Worm (Caenorhabditis elegans) whole organism, mixed stage, embryonic: Measurements from ENCODE around the gene unc-7.

Experiments
- M03D4.4 ChIP-seq: sonication (generic microtip); optimal IDR thresholded peaks from 2 replicates; lab custom pipeline; 2017; ENCODE audit warnings: mild to moderate bottlenecking, missing genetic modification characterization, missing compliant biosample characterization
- bed-3 ChIP-seq: fragments of 200-800 bp; sonication (Bioruptor generic); optimal IDR thresholded peaks from 3 replicates; lab custom pipeline; 2018; ENCODE audit warnings: mild to moderate bottlenecking, missing genetic modification characterization, moderate library complexity, missing compliant biosample characterization
- blmp-1 ChIP-seq: fragments of 150-350 bp; optimal IDR thresholded peaks from 2 replicates; lab custom pipeline; 2014; ENCODE audit warnings: missing biosample characterization, missing genetic modification characterization
- ceh-39 ChIP-seq: fragments of 150-350 bp; optimal IDR thresholded peaks from 2 replicates; lab custom pipeline; 2014; ENCODE audit warnings: missing biosample characterization, missing genetic modification characterization
- ceh-83 ChIP-seq: fragments of 200-800 bp; sonication (Bioruptor generic); optimal IDR thresholded peaks from 2 replicates; lab custom pipeline; 2018; ENCODE audit warnings: mild to moderate bottlenecking, missing genetic modification characterization, missing compliant biosample characterization
- ces-1 ChIP-seq: fragments of 150-350 bp; optimal IDR thresholded peaks from 2 replicates; lab custom pipeline; 2014; ENCODE audit warnings: missing biosample characterization, missing genetic modification reagents, missing genetic modification characterization
- cnd-1 ChIP-seq: fragments of 200-800 bp; sonication (Bioruptor generic); optimal IDR thresholded peaks from 2 replicates; lab custom pipeline; 2018; ENCODE audit warnings: mild to moderate bottlenecking, missing genetic modification characterization, missing compliant biosample characterization
- drap-1 ChIP-seq: fragments of 200-800 bp; sonication (Bioruptor generic); optimal IDR thresholded peaks from 3 replicates; lab custom pipeline; 2018; ENCODE audit warnings: mild to moderate bottlenecking, missing genetic modification characterization, missing compliant biosample characterization
- elt-1 ChIP-seq: sonication (generic microtip); optimal IDR thresholded peaks from 2 replicates; lab custom pipeline; 2017; ENCODE audit warnings: missing genetic modification characterization, mild to moderate bottlenecking, missing compliant biosample characterization, antibody characterized with exemption, moderate library complexity, borderline replicate concordance; ENCODE audit not compliant: insufficient read depth
- elt-3 ChIP-seq: fragments of 150-350 bp; optimal IDR thresholded peaks from 2 replicates; lab custom pipeline; 2014; ENCODE audit warnings: missing biosample characterization, missing genetic modification characterization
- flh-1 ChIP-seq: fragments of 200-800 bp; sonication (Bioruptor generic); optimal IDR thresholded peaks from 2 replicates; lab custom pipeline; 2018; ENCODE audit warnings: mild to moderate bottlenecking, missing genetic modification characterization, moderate library complexity, missing compliant biosample characterization
- ham-2 ChIP-seq: fragments of 200-800 bp; sonication (Bioruptor generic); optimal IDR thresholded peaks from 2 replicates; lab custom pipeline; 2018; ENCODE audit warnings: mild to moderate bottlenecking, missing genetic modification characterization, missing compliant biosample characterization
- hlh-1 ChIP-seq: fragments of 150-350 bp; optimal IDR thresholded peaks from 2 replicates; lab custom pipeline; 2014; ENCODE audit warnings: missing biosample characterization, missing genetic modification reagents, missing genetic modification characterization
- lin-13 ChIP-seq: fragments of 150-350 bp; optimal IDR thresholded peaks from 2 replicates; lab custom pipeline; 2014; ENCODE audit warnings: missing biosample characterization, missing genetic modification characterization
- lin-32 ChIP-seq: fragments of 200-800 bp; sonication (Bioruptor generic); optimal IDR thresholded peaks from 2 replicates; lab custom pipeline; 2018; ENCODE audit warnings: mild to moderate bottlenecking, missing genetic modification characterization, missing compliant biosample characterization
- lsy-2 ChIP-seq: fragments of 150-350 bp; optimal IDR thresholded peaks from 2 replicates; lab custom pipeline; 2014; ENCODE audit warnings: missing biosample characterization, missing genetic modification characterization
- mab-5 ChIP-seq: fragments of 150-350 bp; optimal IDR thresholded peaks from 2 replicates; lab custom pipeline; 2014; ENCODE audit warnings: missing biosample characterization, missing genetic modification characterization
- mep-1 ChIP-seq: fragments of 150-350 bp; optimal IDR thresholded peaks from 2 replicates; lab custom pipeline; 2017; ENCODE audit warnings: missing biosample characterization, missing genetic modification reagents, missing genetic modification characterization, inconsistent platforms
- mls-2 ChIP-seq: sonication (generic microtip); optimal IDR thresholded peaks from 2 replicates; lab custom pipeline; 2016; ENCODE audit warnings: mild to moderate bottlenecking, missing genetic modification characterization, moderate library complexity, missing compliant biosample characterization
- nhr-12 ChIP-seq: fragments of 150-350 bp; optimal IDR thresholded peaks from 2 replicates; lab custom pipeline; 2014; ENCODE audit warnings: missing biosample characterization, missing genetic modification characterization
- nhr-2 ChIP-seq: fragments of 150-350 bp; optimal IDR thresholded peaks from 2 replicates; lab custom pipeline; 2014; ENCODE audit warnings: missing biosample characterization, missing genetic modification characterization
- nhr-28 ChIP-seq: fragments of 150-350 bp; optimal IDR thresholded peaks from 2 replicates; lab custom pipeline; 2014; ENCODE audit warnings: missing biosample characterization, missing genetic modification characterization
- nhr-76 ChIP-seq: sonication (generic microtip); optimal IDR thresholded peaks from 2 replicates; lab custom pipeline; 2017; ENCODE audit warnings: missing biosample characterization, missing genetic modification characterization
- pha-4 ChIP-seq: fragments of 150-350 bp; optimal IDR thresholded peaks from 2 replicates; lab custom pipeline; 2018; ENCODE audit warnings: missing biosample characterization, missing genetic modification reagents, missing genetic modification characterization
- sem-2 ChIP-seq: fragments of 200-800 bp; sonication (Bioruptor generic); optimal IDR thresholded peaks from 2 replicates; lab custom pipeline; 2018; ENCODE audit warnings: mild to moderate bottlenecking, missing genetic modification characterization, missing compliant biosample characterization
- snpc-4 ChIP-seq: fragments of 150-350 bp; optimal IDR thresholded peaks from 2 replicates; lab custom pipeline; 2014; ENCODE audit warnings: missing biosample characterization, missing genetic modification characterization
- sptf-1 ChIP-seq: sonication (generic microtip); optimal IDR thresholded peaks from 2 replicates; lab custom pipeline; 2017; ENCODE audit warnings: mild to moderate bottlenecking, missing genetic modification characterization, moderate library complexity, missing compliant biosample characterization
- tbx-8 ChIP-seq: fragments of 200-800 bp; sonication (Bioruptor generic); optimal IDR thresholded peaks from 2 replicates; lab custom pipeline; 2018; ENCODE audit warnings: mild to moderate bottlenecking, missing genetic modification characterization, moderate library complexity, missing compliant biosample characterization
- unc-62 ChIP-seq: fragments of 150-350 bp; optimal IDR thresholded peaks from 2 replicates; lab custom pipeline; 2014; ENCODE audit warnings: missing biosample characterization, missing genetic modification reagents, missing genetic modification characterization
- zip-8 ChIP-seq: fragments of 150-350 bp; optimal IDR thresholded peaks from 2 replicates; lab custom pipeline; 2014; ENCODE audit warnings: missing biosample characterization, missing genetic modification characterization
- ztf-11 ChIP-seq: fragments of 150-350 bp; optimal IDR thresholded peaks from 2 replicates; lab custom pipeline; 2014; ENCODE audit warnings: missing biosample characterization, missing genetic modification characterization

Gene unc-7

DNA sequence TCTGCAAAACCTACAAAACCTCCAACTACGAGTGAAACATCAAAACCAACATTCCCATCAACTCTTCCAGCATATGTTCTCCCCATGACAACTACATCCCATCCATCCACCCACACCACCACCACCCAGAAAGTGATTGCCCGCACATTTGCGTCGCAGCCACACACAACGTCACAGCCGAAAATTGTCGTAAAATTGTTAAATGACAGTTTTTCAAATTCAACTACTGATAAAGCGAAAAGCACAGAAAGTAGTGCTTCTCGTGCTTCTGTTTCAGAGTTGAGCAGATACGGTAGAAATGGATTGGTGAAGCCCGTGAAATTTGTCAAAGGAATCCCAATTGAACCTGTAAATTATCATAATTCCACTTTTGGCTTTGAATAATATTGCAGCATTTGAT, 59.8 kb downstream of the unc-7 start:
- TF ChIP-seq hlh-1 (tag; lab: Kevin White, UChicago) (no peak), ceh-83 (GFP tag; lab: Kevin White, UChicago) (no peak), lin-32 (GFP tag; lab: Kevin White, UChicago) (no peak), lin-13 (tag; lab: Kevin White, UChicago) (no peak), nhr-12 (no peak), unc-62 (GFP tag; lab: Kevin White, UChicago) (no peak), elt-1 (tag; lab: Kevin White, UChicago) (no peak), nhr-28 (no peak), pha-4 (tag; lab: Kevin White, UChicago) (no peak), bed-3 (GFP tag; lab: Kevin White, UChicago) (no peak), flh-1 (GFP tag; lab: Kevin White, UChicago) (no peak), blmp-1 (no peak), mep-1 (tag; lab: Kevin White, UChicago) (no peak), elt-3 (tag; lab: Kevin White, UChicago) (no peak), mab-5 (tag; lab: Kevin White, UChicago) (no peak), lsy-2 (tag; lab: Kevin White, UChicago) (no peak), ces-1 (no peak), M03D4.4 (no peak)

DNA sequence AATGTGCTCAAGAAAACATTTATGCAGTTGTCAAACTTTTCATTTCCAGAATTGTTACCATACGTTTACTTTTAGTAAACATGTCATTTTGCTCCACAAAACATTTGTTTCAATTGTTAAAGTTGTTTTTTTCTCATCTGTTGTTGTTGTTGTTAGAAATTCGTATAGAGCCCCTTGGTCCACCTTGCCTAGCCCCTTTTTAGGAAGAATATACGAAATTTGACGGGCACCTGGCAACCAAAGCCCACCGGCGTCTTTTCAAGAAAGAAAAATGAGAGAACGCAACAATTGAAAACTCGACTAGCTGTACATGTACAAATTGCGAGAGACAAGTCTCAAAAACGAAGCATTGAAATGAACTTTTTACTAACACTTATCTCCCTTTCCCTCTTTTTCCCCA, 63.1 kb downstream of the unc-7 start, which contains the start of gene F09B12.5:
F09B12.5 (plus strand) TSS at position 301 of the 400 bp plus-strand sequence.
- TF ChIP-seq sptf-1 (no peak), ham-2 (no peak), mab-5 (tag; lab: Kevin White, UChicago) (no peak), ceh-39 (no peak), zip-8 (tag; lab: Kevin White, UChicago) (no peak), nhr-12 (no peak), cnd-1 (tag; lab: Kevin White, UChicago) (no peak), lin-32 (GFP tag; lab: Kevin White, UChicago) (no peak), drap-1 (GFP tag; lab: Kevin White, UChicago) (no peak), nhr-76 (tag; lab: Kevin White, UChicago) (no peak), pha-4 (tag; lab: Kevin White, UChicago) (no peak), bed-3 (GFP tag; lab: Kevin White, UChicago) (no peak)

DNA sequence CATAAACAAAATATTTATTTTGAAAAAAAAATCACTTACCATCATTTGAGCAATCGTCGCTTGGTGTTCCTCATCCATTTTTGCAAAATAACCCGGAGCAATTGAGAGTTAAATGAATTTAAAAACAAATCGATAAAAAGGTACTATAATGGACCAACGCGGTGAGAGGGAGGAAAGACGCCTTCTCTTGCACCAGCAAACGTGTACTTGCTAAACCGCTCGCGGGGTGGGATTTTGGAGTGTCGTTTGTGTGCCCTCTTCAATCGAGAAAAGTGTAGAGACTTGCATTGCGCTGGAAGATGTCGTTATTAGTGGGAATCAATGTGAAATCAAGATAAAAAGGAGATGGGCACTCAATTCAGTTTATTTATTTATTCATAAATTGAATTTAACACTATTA, 63.7 kb downstream of the unc-7 start, which contains the start of gene H40L08.1:
H40L08.1 (minus strand) TSS at position 292 of the 400 bp plus-strand sequence.
- no peak for TF ChIP-seq ztf-11 (tag; lab: Kevin White, UChicago)
- peak; percentile 9 for TF ChIP-seq mep-1 (tag; lab: Kevin White, UChicago)
- TF ChIP-seq ceh-39 = peak; percentile 9
- peak; percentile 56 for TF ChIP-seq ces-1
- TF ChIP-seq ceh-83 (GFP tag; lab: Kevin White, UChicago) = no peak
- TF ChIP-seq cnd-1 (tag; lab: Kevin White, UChicago) = no peak
- peak; percentile 10 for TF ChIP-seq pha-4 (tag; lab: Kevin White, UChicago)
- TF ChIP-seq elt-1 (tag; lab: Kevin White, UChicago) = peak; percentile 15
- no peak for TF ChIP-seq zip-8 (tag; lab: Kevin White, UChicago)
- TF ChIP-seq nhr-2 (tag; lab: Kevin White, UChicago) = no peak

DNA sequence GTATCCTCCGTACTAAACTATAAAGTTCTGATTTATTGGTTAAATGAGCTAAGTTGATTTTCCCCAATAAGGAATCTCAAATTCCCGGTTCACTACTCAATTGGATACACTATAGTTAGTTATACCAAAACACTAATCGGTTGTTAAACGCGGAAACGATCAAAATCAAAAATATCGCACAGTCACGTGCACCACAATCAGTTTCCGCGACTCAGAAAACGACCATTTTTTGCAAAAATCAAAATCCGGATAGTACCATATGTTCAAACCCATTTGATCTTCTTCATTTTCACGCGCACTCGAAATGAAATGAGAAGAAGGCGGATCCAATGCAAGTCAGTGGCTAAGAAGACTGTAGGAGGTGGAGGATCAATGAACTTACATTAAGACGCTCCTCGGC, 66.1 kb downstream of the unc-7 start:
- no peak for TF ChIP-seq mls-2 (tag; lab: Kevin White, UChicago)
- no peak for TF ChIP-seq nhr-28
- no peak for TF ChIP-seq flh-1 (GFP tag; lab: Kevin White, UChicago)
- no peak for TF ChIP-seq cnd-1 (tag; lab: Kevin White, UChicago)
- TF ChIP-seq pha-4 (tag; lab: Kevin White, UChicago) = no peak
- TF ChIP-seq hlh-1 (tag; lab: Kevin White, UChicago) = no peak
- TF ChIP-seq sem-2 = no peak
- TF ChIP-seq bed-3 (GFP tag; lab: Kevin White, UChicago) = no peak
- no peak for TF ChIP-seq ces-1

DNA sequence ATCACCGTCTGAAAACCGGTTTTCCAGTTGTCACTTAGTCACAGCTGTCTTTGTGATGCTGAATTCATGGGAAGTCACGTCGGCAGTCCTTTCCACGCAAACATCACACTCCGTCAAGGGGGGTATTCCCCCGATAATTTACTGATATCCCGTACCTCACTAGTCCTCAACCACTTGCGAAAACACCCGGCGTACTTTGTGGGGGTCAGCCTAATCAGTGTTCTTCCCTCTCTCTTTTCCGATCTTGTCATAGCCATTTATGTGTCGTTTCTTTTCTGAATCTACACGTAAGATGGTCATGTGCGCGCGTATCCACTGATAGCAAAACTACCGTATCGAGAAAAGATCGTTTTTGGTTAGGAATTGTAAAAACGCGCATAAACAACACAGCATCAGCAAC, 68.1 kb downstream of the unc-7 start:
- no peak for TF ChIP-seq lsy-2 (tag; lab: Kevin White, UChicago)
- TF ChIP-seq lin-32 (GFP tag; lab: Kevin White, UChicago) = no peak
- TF ChIP-seq flh-1 (GFP tag; lab: Kevin White, UChicago) = no peak
- no peak for TF ChIP-seq nhr-12
- no peak for TF ChIP-seq mls-2 (tag; lab: Kevin White, UChicago)
- no peak for TF ChIP-seq elt-3 (tag; lab: Kevin White, UChicago)
- no peak for TF ChIP-seq M03D4.4
- no peak for TF ChIP-seq pha-4 (tag; lab: Kevin White, UChicago)
- no peak for TF ChIP-seq lin-13 (tag; lab: Kevin White, UChicago)
- no peak for TF ChIP-seq sem-2
- no peak for TF ChIP-seq cnd-1 (tag; lab: Kevin White, UChicago)
- no peak for TF ChIP-seq snpc-4 (tag; lab: Kevin White, UChicago)
- TF ChIP-seq tbx-8 (GFP tag; lab: Kevin White, UChicago) = no peak
- TF ChIP-seq, all 35 proteins: peak for 0
